Worm (Caenorhabditis elegans) whole organism, L4 larva: Measurements from ENCODE around the gene K01A2.10.
A peak's percentile ranks its signal among the peaks of the same experiment; 100 is the strongest.

Experiments
- F10B5.3 ChIP-seq: sonication (generic microtip); optimal IDR thresholded peaks from 2 replicates; lab custom pipeline; 2016; ENCODE audit warnings: mild to moderate bottlenecking, missing genetic modification characterization, missing compliant biosample characterization
- F26F4.8 ChIP-seq: fragments of 200-800 bp; sonication (Bioruptor generic); conservative IDR thresholded peaks from 2 replicates; pipeline ENCODE4 v1.3.6; 2022; ENCODE audit warnings: missing genetic modification characterization, missing compliant biosample characterization
- T26A8.4 ChIP-seq: fragments of 200-800 bp; sonication (Bioruptor generic); IDR thresholded peaks from 2 replicates; pipeline ENCODE4 v1.3.6; 2022; ENCODE audit warnings: missing genetic modification characterization, missing compliant biosample characterization
- Y105C5A.15 ChIP-seq: fragments of 200-800 bp; sonication (Bioruptor generic); IDR thresholded peaks from 2 replicates; pipeline ENCODE4 v1.3.6; 2022; ENCODE audit warnings: missing genetic modification characterization, missing compliant biosample characterization
- Y48G9A.11 ChIP-seq: fragments of 200-800 bp; sonication (Bioruptor generic); IDR thresholded peaks from 2 replicates; pipeline ENCODE4 v1.3.6; 2022; ENCODE audit warnings: missing genetic modification reagents, missing genetic modification characterization, missing compliant biosample characterization
- Y5F2A.4 ChIP-seq: fragments of 200-800 bp; sonication (Bioruptor generic); optimal IDR thresholded peaks from 2 replicates; lab custom pipeline; 2018; ENCODE audit warnings: mild to moderate bottlenecking, missing genetic modification characterization, missing compliant biosample characterization
- Y75B8A.6 ChIP-seq: fragments of 200-800 bp; sonication (Bioruptor generic); IDR thresholded peaks from 2 replicates; pipeline ENCODE4 v1.3.6; 2022; ENCODE audit warnings: missing genetic modification reagents, missing genetic modification characterization, missing compliant biosample characterization
- ZK337.2 ChIP-seq: fragments of 200-800 bp; sonication (Bioruptor generic); IDR thresholded peaks from 2 replicates; pipeline ENCODE4 v1.3.6; 2022; ENCODE audit warnings: missing genetic modification reagents, missing genetic modification characterization, missing compliant biosample characterization
- aha-1 ChIP-seq: fragments of 150-350 bp; peaks from one replicate; lab custom pipeline; 2014; ENCODE audit warnings: missing biosample characterization, missing genetic modification characterization
- ceh-32 ChIP-seq: sonication (generic microtip); optimal IDR thresholded peaks from 2 replicates; lab custom pipeline; 2016; ENCODE audit warnings: mild to moderate bottlenecking, missing genetic modification characterization, missing compliant biosample characterization; ENCODE audit not compliant: poor library complexity
- ces-1 ChIP-seq: fragments of 150-350 bp; sonication (generic microtip); optimal IDR thresholded peaks from 4 replicates; lab custom pipeline; 2014; ENCODE audit warnings: missing biosample characterization, missing genetic modification reagents, missing genetic modification characterization
- ctbp-1 ChIP-seq: fragments of 200-800 bp; sonication (Bioruptor generic); IDR thresholded peaks from 2 replicates; pipeline ENCODE4 v1.3.6; 2022; ENCODE audit warnings: missing genetic modification reagents, missing genetic modification characterization, missing compliant biosample characterization
- daf-12 ChIP-seq: fragments of 150-350 bp; optimal IDR thresholded peaks from 2 replicates; lab custom pipeline; 2014; ENCODE audit warnings: missing biosample characterization, missing genetic modification reagents, missing genetic modification characterization
- gei-8 ChIP-seq: fragments of 200-800 bp; sonication (Bioruptor generic); optimal IDR thresholded peaks from 2 replicates; lab custom pipeline; 2018; ENCODE audit warnings: mild to moderate bottlenecking, missing genetic modification characterization, missing compliant biosample characterization
- hmg-1.1 ChIP-seq: fragments of 200-800 bp; sonication (Bioruptor generic); IDR thresholded peaks from 2 replicates; pipeline ENCODE4 v1.3.6; 2022; ENCODE audit warnings: missing genetic modification reagents, missing genetic modification characterization, missing compliant biosample characterization
- jun-1 ChIP-seq: fragments of 150-350 bp; optimal IDR thresholded peaks from 2 replicates; lab custom pipeline; 2014; ENCODE audit warnings: missing biosample characterization, missing genetic modification reagents, missing genetic modification characterization
- lin-38 ChIP-seq: fragments of 200-800 bp; sonication (Bioruptor generic); IDR thresholded peaks from 2 replicates; pipeline ENCODE4 v1.3.6; 2022; ENCODE audit warnings: missing genetic modification reagents, missing genetic modification characterization, missing compliant biosample characterization
- lin-39 ChIP-seq: fragments of 150-350 bp; optimal IDR thresholded peaks from 2 replicates; lab custom pipeline; 2014; ENCODE audit warnings: missing biosample characterization, missing genetic modification reagents, missing genetic modification characterization
- madf-9 ChIP-seq: fragments of 200-800 bp; sonication (Bioruptor generic); conservative IDR thresholded peaks from 2 replicates; pipeline ENCODE4 v1.3.6; 2022; ENCODE audit warnings: missing genetic modification reagents, missing genetic modification characterization, missing compliant biosample characterization
- nhr-237 ChIP-seq: sonication (generic microtip); optimal IDR thresholded peaks from 2 replicates; lab custom pipeline; 2017; ENCODE audit warnings: missing biosample characterization, missing genetic modification characterization
- nhr-41 ChIP-seq: fragments of 200-800 bp; sonication (Bioruptor generic); IDR thresholded peaks from 2 replicates; pipeline ENCODE4 v1.3.6; 2022; ENCODE audit warnings: missing genetic modification reagents, missing genetic modification characterization, missing compliant biosample characterization
- nhr-76 ChIP-seq: fragments of 150-350 bp; optimal IDR thresholded peaks from 2 replicates; lab custom pipeline; 2014; ENCODE audit warnings: missing biosample characterization, missing genetic modification characterization
- pqm-1 ChIP-seq: sonication (generic microtip); optimal IDR thresholded peaks from 2 replicates; lab custom pipeline; 2017; ENCODE audit warnings: missing biosample characterization, missing genetic modification characterization
- skn-1 ChIP-seq: fragments of 150-350 bp; optimal IDR thresholded peaks from 2 replicates; lab custom pipeline; 2014; ENCODE audit warnings: missing biosample characterization, missing genetic modification characterization
- snpc-4 ChIP-seq: fragments of 150-350 bp; optimal IDR thresholded peaks from 2 replicates; lab custom pipeline; 2014; ENCODE audit warnings: missing biosample characterization, missing genetic modification characterization
- unc-62 ChIP-seq, 3 experiments: fragments of 150-350 bp in 1 of 3; sonication (generic microtip); optimal IDR thresholded peaks in 2 of 3; peaks in 1 of 3; 1 replicate in 1 of 3; 2 replicates in 2 of 3; lab custom pipeline; 2014 to 2017; ENCODE audit warnings: missing biosample characterization in 3 of 3, missing genetic modification characterization in 3 of 3, missing genetic modification reagents in 3 of 3, missing genotype in 1 of 3
- zfp-2 ChIP-seq: sonication (generic microtip); optimal IDR thresholded peaks from 2 replicates; lab custom pipeline; 2016; ENCODE audit warnings: mild to moderate bottlenecking, missing genetic modification characterization, missing compliant biosample characterization
- zfp-3 ChIP-seq: fragments of 200-800 bp; sonication (Bioruptor generic); conservative IDR thresholded peaks from 2 replicates; pipeline ENCODE4 v1.3.6; 2022; ENCODE audit warnings: missing genetic modification reagents, missing genetic modification characterization, missing compliant biosample characterization
- ztf-7 ChIP-seq: fragments of 150-350 bp; optimal IDR thresholded peaks from 2 replicates; lab custom pipeline; 2014; ENCODE audit warnings: missing biosample characterization, missing genetic modification characterization

Gene K01A2.10

DNA sequence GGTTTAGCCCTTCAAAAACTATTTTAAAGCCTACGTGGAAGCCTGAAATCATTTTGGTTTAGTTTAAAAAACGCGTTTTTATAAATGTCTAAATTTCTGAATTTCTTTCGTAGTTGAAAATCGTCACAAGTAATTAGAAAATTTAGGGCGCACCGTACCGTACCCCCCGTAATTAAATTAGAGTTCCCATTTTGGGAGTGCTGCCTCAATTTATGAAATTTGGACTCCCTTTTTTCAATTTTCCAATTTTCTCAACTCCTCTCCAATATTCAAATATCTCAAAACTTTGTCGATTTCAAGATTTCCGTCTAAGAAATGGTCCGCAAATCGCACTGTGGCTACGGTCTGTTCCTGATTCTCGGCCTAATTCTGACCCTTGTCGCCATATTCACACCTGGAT, 17.3 kb upstream of the K01A2.10 start, which contains the start of gene clc-31 (continued):
- TF ChIP-seq F26F4.8 (GFP tag; lab: Robert Waterston, UW): no peak
- no peak for TF ChIP-seq nhr-41
- no peak for TF ChIP-seq madf-9 (GFP tag; lab: Robert Waterston, UW)

DNA sequence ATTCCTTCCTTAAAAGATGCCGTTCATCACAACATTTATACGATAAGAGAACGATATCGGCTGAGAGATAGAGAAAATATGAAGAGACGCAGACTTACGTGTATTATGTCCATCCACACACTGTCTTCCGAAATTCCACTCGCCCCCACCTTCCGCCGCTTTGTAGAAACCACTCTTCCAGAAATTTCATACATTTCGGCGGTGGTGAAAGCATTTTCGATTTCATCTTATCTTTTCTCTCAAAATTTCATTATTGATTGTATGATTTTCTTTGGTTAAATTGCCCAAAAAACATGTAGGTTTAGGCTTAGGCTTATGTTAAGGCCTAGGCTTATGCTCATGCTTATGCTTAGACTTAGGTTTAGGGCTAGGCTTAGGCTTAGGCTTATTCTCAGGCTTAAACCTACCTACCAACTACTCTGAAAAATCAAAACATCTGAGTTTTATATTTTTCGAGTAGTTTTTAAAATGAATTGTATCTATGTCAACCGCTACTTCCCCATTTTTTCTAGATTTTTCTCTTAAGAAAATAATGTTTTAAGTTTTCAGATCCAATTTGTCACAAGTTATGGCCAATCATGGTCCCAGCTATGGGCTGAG, 14.4 kb upstream of the K01A2.10 start, which contains the start of gene cpn-2:
cpn-2 (plus strand) TSS at position 550 of the 600 bp plus-strand sequence.
- TF ChIP-seq skn-1 (tag; lab: Kevin White, UChicago) (no peak), ztf-7 (tag; lab: Kevin White, UChicago) (no peak), ceh-32 (tag; lab: Kevin White, UChicago) (no peak), daf-12 (tag; lab: Kevin White, UChicago) (no peak)
- TF ChIP-seq, all 104 proteins: peak for 0

DNA sequence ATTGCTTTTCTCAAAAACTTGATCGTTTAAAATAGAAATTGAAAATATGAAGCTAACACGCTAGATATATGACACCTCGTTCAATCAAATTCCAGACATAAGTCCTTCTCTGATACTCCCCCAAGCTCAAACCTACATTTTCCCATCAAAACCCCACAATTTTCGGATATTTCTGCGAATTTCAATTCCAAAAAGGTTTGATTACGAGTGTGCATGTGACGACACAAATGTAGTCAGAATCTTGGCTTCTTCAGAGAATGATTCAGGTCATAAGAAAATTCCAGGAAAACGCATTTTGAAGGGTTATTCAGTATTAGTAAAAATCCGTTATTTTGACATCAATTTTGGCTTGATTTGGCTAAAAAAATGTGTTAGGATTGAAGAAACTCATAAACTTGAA, 11.9 kb upstream of the K01A2.10 start:
- TF ChIP-seq Y75B8A.6 (GFP tag; lab: Robert Waterston, UW): no peak
- no peak for TF ChIP-seq ZK337.2 (GFP tag; lab: Robert Waterston, UW)
- TF ChIP-seq snpc-4 (tag; lab: Kevin White, UChicago): no peak
- TF ChIP-seq F10B5.3 (tag; lab: Kevin White, UChicago): no peak
- TF ChIP-seq Y105C5A.15 (GFP tag; lab: Robert Waterston, UW): no peak
- no peak for TF ChIP-seq nhr-237 (tag; lab: Kevin White, UChicago)

DNA sequence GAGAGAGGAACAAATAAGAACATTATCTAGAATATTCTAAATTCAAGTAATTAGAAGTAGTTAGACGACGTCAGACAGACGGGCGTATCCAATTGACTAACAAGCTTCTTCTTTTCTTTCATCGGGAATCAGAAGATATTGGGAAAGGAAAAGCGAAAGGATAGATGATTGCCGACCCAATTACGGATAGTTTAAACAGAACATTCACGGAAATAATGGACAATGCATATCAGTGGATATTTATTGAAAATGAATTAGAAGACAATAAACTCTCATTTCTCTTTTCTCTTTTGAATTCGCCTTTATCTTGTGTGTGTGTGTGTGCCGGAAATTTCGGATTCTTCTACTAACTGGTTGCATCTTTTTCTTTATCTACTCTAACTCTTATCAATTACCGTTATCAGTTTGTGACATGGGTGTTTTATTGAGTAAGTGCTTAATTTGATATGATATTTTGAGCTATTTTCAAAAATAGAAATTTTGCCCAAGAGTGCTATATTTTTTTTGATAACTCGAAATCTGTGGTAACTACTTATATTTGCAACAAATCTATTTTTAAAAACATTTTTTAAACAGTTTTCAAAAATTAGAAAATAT, 11.1 kb upstream of the K01A2.10 start:
- TF ChIP-seq unc-62 (GFP tag; optimal IDR thresholded peaks at IDR 0.05 in 1 of 2; lab: Kevin White, UChicago) (peak in 1 of 2 experiments; percentile 60), unc-62 (tag; optimal IDR thresholded peaks at IDR 0.05; lab: Kevin White, UChicago) (no peak), pqm-1 (tag; lab: Kevin White, UChicago) (peak; percentile 1), lin-38 (GFP tag; lab: Robert Waterston, UW) (no peak), aha-1 (tag; lab: Kevin White, UChicago) (peak; percentile 85)
- TF ChIP-seq, all 104 proteins: peak for 3

DNA sequence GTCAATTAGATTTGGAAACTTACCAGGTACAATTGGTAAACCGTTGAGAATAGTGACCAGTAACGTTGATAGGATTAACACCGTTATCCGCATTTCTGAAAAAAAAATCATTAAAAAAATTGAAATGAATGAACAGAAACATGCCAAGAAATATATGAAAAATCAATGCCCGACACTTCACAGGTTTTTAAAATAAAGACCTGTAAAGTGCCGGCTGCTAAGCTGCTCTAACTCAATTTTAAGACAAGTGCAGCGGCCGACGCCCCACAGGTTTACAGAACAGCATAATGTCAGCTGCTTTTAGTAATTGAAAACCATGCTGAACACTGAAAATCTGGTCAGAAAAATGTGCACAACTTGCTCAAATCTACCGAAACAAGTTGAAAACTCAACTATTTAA, 9.5 kb upstream of the K01A2.10 start, which contains the start of gene cbn-1:
cbn-1 (minus strand) TSS at position 101 of the 400 bp plus-strand sequence.
- TF ChIP-seq hmg-1.1 (GFP tag; lab: Robert Waterston, UW): no peak
- TF ChIP-seq jun-1 (tag; lab: Kevin White, UChicago): no peak
- TF ChIP-seq nhr-76: no peak
- no peak for TF ChIP-seq aha-1 (tag; lab: Kevin White, UChicago)
- no peak for TF ChIP-seq ces-1 (GFP tag; lab: Kevin White, UChicago)
- TF ChIP-seq Y5F2A.4 (GFP tag; lab: Kevin White, UChicago): no peak
- TF ChIP-seq F10B5.3 (tag; lab: Kevin White, UChicago): no peak
- no peak for TF ChIP-seq ctbp-1 (GFP tag; lab: Robert Waterston, UW)
- TF ChIP-seq lin-39 (tag; lab: Kevin White, UChicago): no peak
- TF ChIP-seq zfp-3: no peak
- TF ChIP-seq zfp-2 (tag; lab: Kevin White, UChicago): no peak
- no peak for TF ChIP-seq gei-8
- no peak for TF ChIP-seq ceh-32 (tag; lab: Kevin White, UChicago)
- no peak for TF ChIP-seq T26A8.4
- TF ChIP-seq Y48G9A.11 (GFP tag; lab: Robert Waterston, UW): no peak
